Fruit fly (Drosophila melanogaster) whole organism, embryonic: ENCODE data around the gene Hsdl2.

Experiments
- ATbp ChIP-seq: fragments of 200-800 bp; sonication (Bioruptor generic); optimal IDR thresholded peaks from 2 replicates; lab custom pipeline; 2017; ENCODE audit warnings: missing biosample characterization, mild to moderate bottlenecking, missing genetic modification characterization, missing genetic modification reagents
- BEAF-32 ChIP-seq: fragments of 200-800 bp; sonication (Bioruptor generic); optimal IDR thresholded peaks from 3 replicates; lab custom pipeline; 2017; ENCODE audit warnings: missing biosample characterization, missing genetic modification characterization, mild to moderate bottlenecking, moderate library complexity, missing genetic modification reagents
- CG10209 ChIP-seq: fragments of 200-800 bp; sonication (Bioruptor generic); optimal IDR thresholded peaks from 3 replicates; lab custom pipeline; 2017; ENCODE audit warnings: missing biosample characterization, mild to moderate bottlenecking, missing genetic modification characterization, missing genetic modification reagents
- CG10366 ChIP-seq: fragments of 200-800 bp; sonication (Bioruptor generic); IDR thresholded peaks from 2 replicates; pipeline ENCODE4 v1.3.6; 2022; ENCODE audit warnings: missing biosample characterization, missing genetic modification characterization
- CG12769 ChIP-seq: fragments of 200-800 bp; sonication (Bioruptor generic); optimal IDR thresholded peaks from 2 replicates; lab custom pipeline; 2019; ENCODE audit warnings: missing biosample characterization, mild to moderate bottlenecking, missing genetic modification characterization, moderate library complexity
- CG16779 ChIP-seq: fragments of 200-800 bp; sonication (Bioruptor generic); IDR thresholded peaks from 2 replicates; pipeline ENCODE4 v1.3.6; 2022; ENCODE audit warnings: missing biosample characterization, missing genetic modification characterization
- CG4328 ChIP-seq: fragments of 200-800 bp; sonication (Bioruptor generic); optimal IDR thresholded peaks from 3 replicates; lab custom pipeline; 2017; ENCODE audit warnings: missing biosample characterization, missing genetic modification reagents, missing genetic modification characterization
- CG43689 ChIP-seq: fragments of 200-800 bp; sonication (Bioruptor generic); IDR thresholded peaks from 2 replicates; pipeline ENCODE4 v1.3.6; 2022; ENCODE audit warnings: missing biosample characterization, missing genetic modification characterization
- CG4404 ChIP-seq: fragments of 200-800 bp; sonication (Bioruptor generic); IDR thresholded peaks from 2 replicates; pipeline ENCODE4 v1.3.6; 2022; ENCODE audit warnings: missing biosample characterization, missing genetic modification characterization
- CG4854 ChIP-seq: fragments of 200-800 bp; sonication (Bioruptor generic); optimal IDR thresholded peaks from 2 replicates; lab custom pipeline; 2016; ENCODE audit warnings: missing biosample characterization, missing genetic modification characterization, inconsistent platforms
- CG6765 ChIP-seq: fragments of 200-800 bp; sonication (Bioruptor generic); optimal IDR thresholded peaks from 3 replicates; lab custom pipeline; 2017; ENCODE audit warnings: missing biosample characterization, mild to moderate bottlenecking, missing genetic modification characterization
- CG7745 ChIP-seq: fragments of 200-800 bp; sonication (Bioruptor generic); optimal IDR thresholded peaks from 2 replicates; lab custom pipeline; 2018; ENCODE audit warnings: missing biosample characterization, mild to moderate bottlenecking, missing genetic modification characterization, moderate library complexity
- CG7786 ChIP-seq: fragments of 200-800 bp; sonication (Bioruptor generic); optimal IDR thresholded peaks from 2 replicates; lab custom pipeline; 2016; ENCODE audit warnings: missing biosample characterization, missing genetic modification characterization
- CG9817 ChIP-seq: fragments of 200-800 bp; sonication (Bioruptor generic); optimal IDR thresholded peaks from 2 replicates; lab custom pipeline; 2018; ENCODE audit warnings: missing biosample characterization, mild to moderate bottlenecking, missing genetic modification characterization, moderate library complexity
- CoRest ChIP-seq: fragments of 200-800 bp; sonication (Bioruptor generic); optimal IDR thresholded peaks from 3 replicates; lab custom pipeline; 2018; ENCODE audit warnings: missing biosample characterization, mild to moderate bottlenecking, missing genetic modification characterization, moderate library complexity
- D ChIP-seq, 2 experiments: fragments of 200-800 bp in 1 of 2; fragments of >200 bp in 1 of 2; sonication (Bioruptor generic) in 1 of 2; optimal IDR thresholded peaks; 2 replicates in 1 of 2; 3 replicates in 1 of 2; lab custom pipeline; 2017; ENCODE audit warnings: mild to moderate bottlenecking in 1 of 2, missing biosample characterization in 1 of 2, missing genetic modification characterization in 1 of 2, missing genetic modification reagents in 1 of 2
- Ets65A ChIP-seq: fragments of 200-800 bp; sonication (Bioruptor generic); peaks from one replicate; lab custom pipeline; 2016; ENCODE audit warnings: missing biosample characterization, missing genetic modification characterization
- Gsc ChIP-seq: fragments of 200-800 bp; sonication (Bioruptor generic); IDR thresholded peaks from 2 replicates; pipeline ENCODE4 v1.3.6; 2022; ENCODE audit warnings: missing biosample characterization, missing genetic modification characterization
- HmgZ ChIP-seq: fragments of 200-800 bp; sonication (Bioruptor generic); optimal IDR thresholded peaks from 2 replicates; lab custom pipeline; 2018; ENCODE audit warnings: missing biosample characterization, mild to moderate bottlenecking, missing genetic modification characterization
- MESR4 ChIP-seq: fragments of 200-800 bp; sonication (Bioruptor generic); optimal IDR thresholded peaks from 2 replicates; lab custom pipeline; 2018; ENCODE audit warnings: missing biosample characterization, mild to moderate bottlenecking, missing genetic modification characterization, moderate library complexity
- MTF-1 ChIP-seq: fragments of 200-800 bp; sonication (Bioruptor generic); optimal IDR thresholded peaks from 2 replicates; lab custom pipeline; 2018; ENCODE audit warnings: missing biosample characterization, mild to moderate bottlenecking, missing genetic modification characterization, borderline replicate concordance
- PHDP ChIP-seq: fragments of 200-800 bp; sonication (Bioruptor generic); optimal IDR thresholded peaks from 3 replicates; lab custom pipeline; 2018; ENCODE audit warnings: missing biosample characterization, mild to moderate bottlenecking, missing genetic modification characterization, moderate library complexity
- Sry-δ ChIP-seq: fragments of 200-800 bp; sonication (Bioruptor generic); optimal IDR thresholded peaks from 2 replicates; lab custom pipeline; 2016; ENCODE audit warnings: missing biosample characterization, missing genetic modification characterization
- Taf1 ChIP-seq: fragments of 200-800 bp; sonication (Bioruptor generic); IDR thresholded peaks from 2 replicates; pipeline ENCODE4 v1.3.6; 2022; ENCODE audit warnings: missing biosample characterization, missing genetic modification characterization
- Tbp ChIP-seq: fragments of >200 bp; optimal IDR thresholded peaks from 2 replicates; lab custom pipeline; 2018; ENCODE audit warnings: missing biosample characterization, missing genetic modification characterization
- amos ChIP-seq: fragments of 200-800 bp; sonication (Bioruptor generic); IDR thresholded peaks from 2 replicates; pipeline ENCODE4 v1.3.6; 2022; ENCODE audit warnings: missing biosample characterization, missing genetic modification characterization; ENCODE audit not compliant: partially characterized antibody
- ara ChIP-seq: fragments of 200-800 bp; sonication (Bioruptor generic); IDR thresholded peaks from 2 replicates; pipeline ENCODE4 v1.3.6; 2022; ENCODE audit warnings: missing biosample characterization, missing genetic modification characterization
- bcd ChIP-seq: fragments of 200-800 bp; sonication (Bioruptor generic); optimal IDR thresholded peaks from 2 replicates; lab custom pipeline; 2017; ENCODE audit warnings: missing biosample characterization, mild to moderate bottlenecking, missing genetic modification characterization
- bsh ChIP-seq, 2 experiments: fragments of 200-800 bp; sonication (Bioruptor generic); optimal IDR thresholded peaks; 2 replicates each; lab custom pipeline; 2017 to 2018; ENCODE audit warnings: mild to moderate bottlenecking in 2 of 2, missing biosample characterization in 2 of 2, missing genetic modification characterization in 2 of 2, moderate library complexity in 1 of 2
- btn ChIP-seq: fragments of 200-800 bp; sonication (Bioruptor generic); optimal IDR thresholded peaks from 2 replicates; lab custom pipeline; 2016; ENCODE audit warnings: missing biosample characterization, missing genetic modification characterization
- chn ChIP-seq: fragments of 200-800 bp; sonication (Bioruptor generic); optimal IDR thresholded peaks from 2 replicates; lab custom pipeline; 2016; ENCODE audit warnings: missing biosample characterization, missing genetic modification characterization
- corto ChIP-seq: fragments of 200-800 bp; sonication (Bioruptor generic); optimal IDR thresholded peaks from 2 replicates; lab custom pipeline; 2016; ENCODE audit warnings: missing biosample characterization, mild to moderate bottlenecking, missing genetic modification characterization, moderate library complexity
- dmrt99B ChIP-seq: fragments of 200-800 bp; sonication (Bioruptor generic); optimal IDR thresholded peaks from 2 replicates; lab custom pipeline; 2018; ENCODE audit warnings: missing biosample characterization, mild to moderate bottlenecking, missing genetic modification characterization, moderate library complexity
- ewg ChIP-seq: fragments of 200-800 bp; sonication (Bioruptor generic); optimal IDR thresholded peaks from 3 replicates; lab custom pipeline; 2017; ENCODE audit warnings: mild to moderate bottlenecking, missing biosample characterization, missing genetic modification reagents, missing genetic modification characterization
- jigr1 ChIP-seq: fragments of 200-800 bp; sonication (Bioruptor generic); IDR thresholded peaks from 3 replicates; pipeline ENCODE4 v1.3.6; 2022; ENCODE audit warnings: missing biosample characterization, missing genetic modification characterization
- jumu ChIP-seq: fragments of 200-800 bp; sonication (Bioruptor generic); optimal IDR thresholded peaks from 3 replicates; lab custom pipeline; 2016; ENCODE audit warnings: missing biosample characterization, missing genetic modification characterization
- ken ChIP-seq: fragments of 200-800 bp; sonication (Bioruptor generic); IDR thresholded peaks from 3 replicates; pipeline ENCODE4 v1.3.6; 2022; ENCODE audit warnings: missing biosample characterization, missing genetic modification characterization
- mld ChIP-seq: fragments of 200-800 bp; sonication (Bioruptor generic); IDR thresholded peaks from 3 replicates; pipeline ENCODE4 v1.3.6; 2022; ENCODE audit warnings: missing biosample characterization, missing genetic modification characterization; ENCODE audit not compliant: partially characterized antibody
- nom ChIP-seq: fragments of 200-800 bp; sonication (Bioruptor generic); optimal IDR thresholded peaks from 2 replicates; lab custom pipeline; 2017; ENCODE audit warnings: missing biosample characterization, missing genetic modification characterization, mild to moderate bottlenecking, moderate library complexity, missing genetic modification reagents
- pum ChIP-seq: fragments of 200-800 bp; sonication (Bioruptor generic); optimal IDR thresholded peaks from 2 replicates; lab custom pipeline; 2016; ENCODE audit warnings: missing biosample characterization, missing genetic modification characterization
- pzg ChIP-seq: fragments of 200-800 bp; sonication (Bioruptor generic); optimal IDR thresholded peaks from 3 replicates; lab custom pipeline; 2018; ENCODE audit warnings: missing biosample characterization, mild to moderate bottlenecking, missing genetic modification characterization, moderate library complexity
- sc ChIP-seq, 3 experiments: fragments of >200 bp in 2 of 3; fragments of 200-800 bp in 1 of 3; sonication (Bioruptor generic) in 1 of 3; optimal IDR thresholded peaks; 2 replicates in 2 of 3; 3 replicates in 1 of 3; lab custom pipeline; 2017; ENCODE audit warnings: mild to moderate bottlenecking in 1 of 3, missing biosample characterization in 1 of 3, missing genetic modification characterization in 1 of 3, missing genetic modification reagents in 1 of 3
- sim ChIP-seq: fragments of 200-800 bp; sonication (Bioruptor generic); IDR thresholded peaks from 2 replicates; pipeline ENCODE4 v1.3.6; 2022; ENCODE audit warnings: missing biosample characterization, missing genetic modification characterization
- sisA ChIP-seq: fragments of 200-800 bp; sonication (Bioruptor generic); IDR thresholded peaks from 2 replicates; pipeline ENCODE4 v1.3.6; 2022; ENCODE audit warnings: missing biosample characterization, missing genetic modification characterization
- ssp ChIP-seq: fragments of 200-800 bp; sonication (Bioruptor generic); IDR thresholded peaks from 2 replicates; pipeline ENCODE4 v1.3.6; 2022; ENCODE audit warnings: missing biosample characterization, missing genetic modification characterization
- stc ChIP-seq: fragments of 200-800 bp; sonication (Bioruptor generic); IDR thresholded peaks from 2 replicates; pipeline ENCODE4 v1.3.6; 2022; ENCODE audit warnings: missing biosample characterization, missing genetic modification characterization
- tx ChIP-seq: fragments of 200-800 bp; sonication (Bioruptor generic); optimal IDR thresholded peaks from 2 replicates; lab custom pipeline; 2016; ENCODE audit warnings: missing biosample characterization, missing genetic modification characterization
- yki ChIP-seq: fragments of >200 bp; optimal IDR thresholded peaks from 3 replicates; lab custom pipeline; 2018

Hsdl2 gene

DNA sequence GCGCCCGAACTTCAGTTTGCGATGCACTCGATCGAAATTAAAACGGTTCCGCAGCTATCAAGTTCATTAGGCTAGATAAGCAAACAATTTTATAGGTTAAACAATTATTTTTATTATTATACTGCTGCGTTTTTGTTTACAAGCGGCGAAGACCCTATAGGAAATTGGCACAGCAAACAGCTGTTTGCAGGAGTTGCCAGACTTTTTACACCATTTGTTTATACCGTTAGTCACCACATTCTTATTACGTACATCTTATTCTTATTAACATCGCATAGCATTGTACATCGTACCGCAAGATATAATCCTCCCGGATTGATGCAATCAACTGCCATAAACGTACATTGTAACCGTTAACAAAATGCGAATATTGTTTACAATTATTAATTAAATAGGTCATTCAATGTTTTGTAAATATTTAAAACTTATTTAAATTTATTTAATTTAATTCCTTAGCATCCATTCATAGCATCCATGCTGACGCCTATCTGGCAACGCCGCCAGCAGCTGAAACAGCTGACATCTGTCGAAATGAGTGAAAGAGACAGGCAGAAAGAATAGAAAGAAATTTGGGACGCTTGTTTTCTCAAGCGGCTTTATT is 29.4 kb downstream of the Hsdl2 start, which contains the start of the genes CROT and CG12877 (continued):
- TF ChIP-seq sc (optimal IDR thresholded peaks at IDR 0.05; lab: Kevin White, UChicago): no peak
- TF ChIP-seq sc (GFP tag; optimal IDR thresholded peaks at IDR 0.05; lab: Kevin White, UChicago): peak; percentile 68
- no peak for TF ChIP-seq amos (GFP tag; lab: Robert Waterston, UW)
- TF ChIP-seq Tbp (GFP tag; lab: Kevin White, UChicago): no peak
- no peak for TF ChIP-seq yki (lab: Kevin White, UChicago)
- peak; percentile 11 for TF ChIP-seq CG12769 (tag; lab: Kevin White, UChicago)
- no peak for TF ChIP-seq MESR4
- TF ChIP-seq mld (GFP tag; lab: Robert Waterston, UW): no peak
- TF ChIP-seq CG7786 (GFP tag; lab: Kevin White, UChicago): peak; percentile 30
- peak; percentile 67 for TF ChIP-seq chn (GFP tag; lab: Kevin White, UChicago)
- TF ChIP-seq PHDP (tag; lab: Kevin White, UChicago): peak; percentile 80
- TF ChIP-seq Ets65A (GFP tag; lab: Kevin White, UChicago): peak; percentile 90
- TF ChIP-seq bsh (GFP tag; optimal IDR thresholded peaks at IDR 0.05; lab: Kevin White, UChicago): peak in 1 of 2 experiments; percentile 77
- peak; percentile 80 for TF ChIP-seq CG10209 (GFP tag; lab: Kevin White, UChicago)
- peak; percentile 4 for TF ChIP-seq corto
- TF ChIP-seq Sry-δ (GFP tag; lab: Kevin White, UChicago): no peak
- TF ChIP-seq CoRest (tag; lab: Kevin White, UChicago): peak; percentile 92
- TF ChIP-seq CG6765 (GFP tag; lab: Kevin White, UChicago): peak; percentile 27
- peak; percentile 55 for TF ChIP-seq ara (GFP tag; lab: Robert Waterston, UW)
- TF ChIP-seq MTF-1 (GFP tag; lab: Kevin White, UChicago): no peak
- TF ChIP-seq CG4854 (GFP tag; lab: Kevin White, UChicago): peak; percentile 16
- peak; percentile 81 for TF ChIP-seq bcd (GFP tag; lab: Kevin White, UChicago)
- no peak for TF ChIP-seq CG16779
- no peak for TF ChIP-seq nom (GFP tag; lab: Kevin White, UChicago)
- peak; percentile 16 for TF ChIP-seq jumu (GFP tag; lab: Kevin White, UChicago)
- peak; percentile 65 for TF ChIP-seq ssp (GFP tag; lab: Robert Waterston, UW)
- TF ChIP-seq CG4404 (GFP tag; lab: Robert Waterston, UW): peak; percentile 75
- TF ChIP-seq tx (GFP tag; lab: Kevin White, UChicago): no peak
- peak; percentile 69 for TF ChIP-seq ATbp
- peak; percentile 78 for TF ChIP-seq dmrt99B (tag; lab: Kevin White, UChicago)
- TF ChIP-seq CG9817 (tag; lab: Kevin White, UChicago): peak; percentile 87
- TF ChIP-seq Taf1 (GFP tag; lab: Robert Waterston, UW): peak; percentile 41; the same call in 1 of the 2 replicates
- no peak for TF ChIP-seq CG43689 (GFP tag; lab: Robert Waterston, UW)
- no peak for TF ChIP-seq Gsc
- TF ChIP-seq stc (GFP tag; lab: Robert Waterston, UW): peak; percentile 53; the same call in 1 of the 2 replicates
- TF ChIP-seq CG4328: peak; percentile 54
- TF ChIP-seq btn (GFP tag; lab: Kevin White, UChicago): no peak
- peak; percentile 68; the same call in 1 of the 3 replicates for TF ChIP-seq jigr1 (GFP tag; lab: Robert Waterston, UW)
- TF ChIP-seq D (optimal IDR thresholded peaks at IDR 0.05; lab: Kevin White, UChicago): no peak
- TF ChIP-seq D (GFP tag; optimal IDR thresholded peaks at IDR 0.05; lab: Kevin White, UChicago): peak; percentile 70
- peak; percentile 69 for TF ChIP-seq ewg (GFP tag; lab: Kevin White, UChicago)
- TF ChIP-seq pum (GFP tag; lab: Kevin White, UChicago): peak; percentile 18
- peak; percentile 47 for TF ChIP-seq pzg
- peak; percentile 76 for TF ChIP-seq CG10366
- peak; percentile 62 for TF ChIP-seq BEAF-32 (GFP tag; lab: Kevin White, UChicago)
- TF ChIP-seq sisA: peak; percentile 72
- peak; percentile 68; the same call in 2 of the 3 replicates for TF ChIP-seq ken (GFP tag; lab: Robert Waterston, UW)
- TF ChIP-seq CG7745: no peak
- TF ChIP-seq HmgZ (tag; lab: Kevin White, UChicago): peak; percentile 63
- peak; percentile 17; the same call in 1 of the 2 replicates for TF ChIP-seq sim (GFP tag; lab: Robert Waterston, UW)
